Worm (Caenorhabditis elegans): ENCODE measurements around the gene vpat-1.
A peak's percentile ranks its signal among the peaks of the same experiment; 100 is the strongest.

Gene vpat-1

DNA sequence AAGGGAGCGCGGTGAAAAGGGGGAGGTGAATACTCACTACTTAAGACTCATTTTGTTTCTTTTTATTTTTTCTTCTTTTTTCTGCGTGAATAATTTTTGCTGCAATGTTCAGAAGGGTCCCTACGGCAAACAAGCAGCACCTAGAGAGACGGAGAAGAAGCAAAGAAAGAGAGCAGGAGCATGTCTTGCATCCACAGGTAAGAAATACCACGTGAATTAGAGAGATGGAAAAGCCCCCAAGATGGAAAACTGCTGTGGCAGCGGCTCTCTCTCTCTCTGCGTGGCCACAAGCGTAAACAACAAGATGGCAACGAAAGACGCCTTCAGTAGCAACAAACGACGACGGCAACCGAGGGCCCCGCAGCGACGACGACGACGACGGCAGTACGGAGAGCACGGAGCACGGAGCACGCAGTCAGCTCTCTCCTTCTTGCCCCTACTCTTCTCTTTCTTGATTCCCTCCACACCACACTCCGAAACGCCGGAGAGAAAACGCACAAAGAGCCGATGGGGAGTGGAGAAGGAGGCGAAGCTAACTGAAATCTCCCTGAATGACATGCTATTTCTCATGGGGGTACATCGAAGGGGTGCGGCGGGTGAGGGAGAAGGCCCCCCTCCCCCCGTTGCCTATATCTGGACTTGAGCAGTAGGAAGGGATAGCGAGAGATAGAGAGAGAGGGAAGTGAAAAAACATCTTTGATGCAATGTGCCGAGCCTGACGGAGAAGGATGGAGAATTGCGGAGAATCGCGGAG, 53.2 kb downstream of the vpat-1 start (continued):
- TF ChIP-seq nhr-237 (tag; optimal IDR thresholded peaks at IDR 0.05) (no peak), unc-55 (GFP tag; optimal IDR thresholded peaks at IDR 0.05) (peak; percentile 66), nhr-77 (tag; optimal IDR thresholded peaks at IDR 0.05) (no peak), gmeb-1 (tag; optimal IDR thresholded peaks at IDR 0.05) (no peak), F13H6.1 (tag; optimal IDR thresholded peaks at IDR 0.05) (peak; percentile 86), ceh-16 (tag; optimal IDR thresholded peaks at IDR 0.05) (peak; percentile 10), sma-3 (GFP tag; optimal IDR thresholded peaks at IDR 0.05) (no peak), zag-1 (tag; optimal IDR thresholded peaks at IDR 0.05) (peak; percentile 88), sma-9 (GFP tag; optimal IDR thresholded peaks at IDR 0.05) (peak; percentile 75), sma-9 (tag; optimal IDR thresholded peaks at IDR 0.05) (no peak), mdl-1 (tag; optimal IDR thresholded peaks at IDR 0.05) (peak in 1 of 2 experiments; percentile 51), snpc-4 (tag; optimal IDR thresholded peaks at IDR 0.05) (no peak), nhr-6 (tag; optimal IDR thresholded peaks at IDR 0.05) (no peak), ztf-4 (tag; optimal IDR thresholded peaks at IDR 0.05) (peak; percentile 31), skn-1 (tag; optimal IDR thresholded peaks at IDR 0.05) (no peak), aly-2 (tag; optimal IDR thresholded peaks at IDR 0.05) (no peak), lin-39 (tag; optimal IDR thresholded peaks at IDR 0.05) (peak; percentile 12), C34F6.9 (tag; optimal IDR thresholded peaks at IDR 0.05) (peak; percentile 33), sem-4 (tag; optimal IDR thresholded peaks at IDR 0.05) (peak; percentile 51), nhr-21 (tag; optimal IDR thresholded peaks at IDR 0.05) (no peak), elt-3 (tag; optimal IDR thresholded peaks at IDR 0.05) (no peak), peb-1 (tag; optimal IDR thresholded peaks at IDR 0.05) (no peak), lin-13 (GFP tag; optimal IDR thresholded peaks at IDR 0.05) (peak; percentile 5), fos-1 (tag; optimal IDR thresholded peaks at IDR 0.05) (no peak), nhr-129 (tag; optimal IDR thresholded peaks at IDR 0.05) (peak; percentile 64), nhr-11 (tag; optimal IDR thresholded peaks at IDR 0.05) (no peak), lsy-2 (tag; optimal IDR thresholded peaks at IDR 0.05) (peak in 1 of 2 experiments; percentile 55), ama-1 (optimal IDR thresholded peaks at IDR 0.05) (no peak)

DNA sequence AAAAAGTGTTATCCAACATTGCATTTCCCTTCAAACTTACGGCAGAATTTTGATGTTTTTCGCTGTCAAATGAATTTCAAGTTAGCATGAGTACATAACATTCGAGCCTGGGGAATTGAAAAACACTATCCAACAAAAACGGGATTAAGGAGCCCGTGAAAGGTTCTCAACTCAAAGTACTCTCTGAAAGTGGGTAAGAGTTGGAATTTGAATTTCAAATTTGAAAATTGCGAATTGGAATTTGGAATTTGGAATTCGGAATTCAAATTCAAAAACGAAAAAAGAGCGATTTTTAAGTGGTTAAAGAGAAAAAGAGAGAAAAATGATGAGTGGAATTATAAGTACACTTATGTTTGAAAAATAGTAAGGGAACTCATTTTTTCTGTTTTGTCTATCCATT, 54.7 kb downstream of the vpat-1 start, which contains the start of the genes C09E10.3 and dgk-1:
TSS of gene C09E10.3 (minus strand) at position 101 of the 400 bp plus-strand sequence.
TSS of gene dgk-1 (minus strand) at position 183 of the 400 bp plus-strand sequence.
- TF ChIP-seq lin-11 (tag; optimal IDR thresholded peaks at IDR 0.05) (no peak), gmeb-1 (tag; optimal IDR thresholded peaks at IDR 0.05) (no peak), sma-9 (GFP tag; optimal IDR thresholded peaks at IDR 0.05) (no peak), sma-9 (tag; optimal IDR thresholded peaks at IDR 0.05) (no peak), lin-39 (tag; optimal IDR thresholded peaks at IDR 0.05) (no peak), unc-55 (GFP tag; optimal IDR thresholded peaks at IDR 0.05) (no peak), ztf-11 (tag; optimal IDR thresholded peaks at IDR 0.05) (no peak), elt-3 (tag; optimal IDR thresholded peaks at IDR 0.05) (no peak), mdl-1 (tag; optimal IDR thresholded peaks at IDR 0.05) (no peak), lin-13 (GFP tag; optimal IDR thresholded peaks at IDR 0.05) (no peak), nhr-11 (tag; optimal IDR thresholded peaks at IDR 0.05) (no peak), F13H6.1 (tag; optimal IDR thresholded peaks at IDR 0.05) (no peak), unc-39 (tag; optimal IDR thresholded peaks at IDR 0.05) (no peak), aly-2 (tag; optimal IDR thresholded peaks at IDR 0.05) (no peak)

Data from whole organism, L2 larva.